Worm (Caenorhabditis elegans): Measurements from ENCODE around the gene molo-1.

DNA sequence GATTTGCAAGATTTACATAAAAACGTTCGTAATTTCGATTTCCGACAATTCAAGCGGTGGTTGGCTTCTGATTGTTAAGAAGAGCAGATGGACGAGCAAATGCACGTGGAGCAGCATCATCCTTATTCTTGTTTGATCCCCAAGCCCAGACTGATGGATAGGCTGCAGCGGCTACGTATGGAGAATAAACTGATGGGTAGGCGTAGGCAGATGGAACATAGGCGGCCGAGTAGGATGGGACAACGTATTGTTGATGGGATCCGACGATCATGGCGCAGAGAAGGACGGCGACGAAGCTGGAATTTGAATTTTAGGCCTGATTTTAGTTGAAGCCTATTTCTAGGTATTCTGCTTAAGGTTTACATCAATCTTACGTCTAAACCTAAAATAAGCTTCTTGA, 5.5 kb upstream of the molo-1 start:
- TF ChIP-seq him-1 (tag; optimal IDR thresholded peaks at IDR 0.05): no peak
- TF ChIP-seq W03F9.2 (tag; optimal IDR thresholded peaks at IDR 0.05): no peak

Data from whole organism, L4/young adult.